Fruit fly (Drosophila melanogaster): ENCODE results near the gene Lmpt.

DNA sequence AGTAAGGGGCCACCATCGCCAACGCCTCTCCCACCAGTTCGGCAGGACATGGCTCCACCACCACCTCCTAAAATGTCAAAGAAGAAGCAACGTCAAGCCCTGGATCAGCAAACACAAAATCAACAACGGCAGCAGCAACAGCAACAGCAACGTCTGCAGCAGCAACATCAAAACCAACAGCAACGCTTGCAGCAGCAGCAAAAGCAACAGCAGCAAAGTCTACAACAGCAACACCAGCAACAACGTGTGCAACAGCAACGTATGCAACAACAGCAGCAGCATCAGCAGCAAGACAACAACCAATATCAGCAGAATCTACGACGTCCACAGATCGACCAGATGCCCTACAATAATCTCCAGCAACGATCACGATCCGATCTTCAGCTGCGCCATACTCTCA lies 13.5 kb upstream of the Lmpt start:
- TF ChIP-seq h (optimal IDR thresholded peaks at IDR 0.05) (no peak), Myc (optimal IDR thresholded peaks at IDR 0.05) (no peak), psq (optimal IDR thresholded peaks at IDR 0.05) (no peak), ttk (optimal IDR thresholded peaks at IDR 0.05) (no peak)
